Fruit fly (Drosophila melanogaster) whole organism, pupa: Measurements from ENCODE around the gene CG6865.
A peak's percentile ranks its signal among the peaks of the same experiment; 100 is the strongest.

ENCODE experiments used
- CG10348 ChIP-seq: fragments of 200-800 bp; sonication (Bioruptor generic); IDR thresholded peaks from 2 replicates; pipeline ENCODE4 v1.3.6; 2022; ENCODE audit warnings: missing biosample characterization, missing genetic modification characterization
- CG14655 ChIP-seq: fragments of 200-800 bp; sonication (Bioruptor generic); optimal IDR thresholded peaks from 3 replicates; lab custom pipeline; 2017; ENCODE audit warnings: mild to moderate bottlenecking, missing biosample characterization, missing genetic modification reagents, missing genetic modification characterization
- CG15710 ChIP-seq: fragments of 200-800 bp; sonication (Bioruptor generic); optimal IDR thresholded peaks from 2 replicates; lab custom pipeline; 2018; ENCODE audit warnings: missing biosample characterization, mild to moderate bottlenecking, missing genetic modification characterization, moderate library complexity
- CG17806 ChIP-seq: fragments of 200-800 bp; sonication (Bioruptor generic); optimal IDR thresholded peaks from 2 replicates; lab custom pipeline; 2018; ENCODE audit warnings: missing biosample characterization, mild to moderate bottlenecking, missing genetic modification characterization, moderate library complexity
- CG4496 ChIP-seq: fragments of 200-800 bp; sonication (Bioruptor generic); IDR thresholded peaks from 3 replicates; pipeline ENCODE4 v1.3.6; 2022; ENCODE audit warnings: missing biosample characterization, missing genetic modification characterization
- CG8159 ChIP-seq: fragments of 200-800 bp; sonication (Bioruptor generic); optimal IDR thresholded peaks from 3 replicates; lab custom pipeline; 2018; ENCODE audit warnings: missing biosample characterization, mild to moderate bottlenecking, missing genetic modification characterization, moderate library complexity
- CG9948 ChIP-seq: fragments of 200-800 bp; sonication (Bioruptor generic); optimal IDR thresholded peaks from 2 replicates; lab custom pipeline; 2018; ENCODE audit warnings: missing biosample characterization, mild to moderate bottlenecking, missing genetic modification characterization, moderate library complexity
- EcR ChIP-seq: fragments of 200-800 bp; sonication (Bioruptor generic); optimal IDR thresholded peaks from 3 replicates; lab custom pipeline; 2019; ENCODE audit warnings: missing biosample characterization, missing genetic modification characterization, mild to moderate bottlenecking, moderate library complexity, missing genetic modification reagents
- Ets98B ChIP-seq: fragments of 200-800 bp; sonication (Bioruptor generic); IDR thresholded peaks from 2 replicates; pipeline ENCODE4 v1.3.6; 2022; ENCODE audit warnings: missing biosample characterization, missing genetic modification characterization
- Pif1B ChIP-seq: fragments of 200-800 bp; sonication (Bioruptor generic); optimal IDR thresholded peaks from 3 replicates; lab custom pipeline; 2016; ENCODE audit warnings: missing biosample characterization, missing genetic modification characterization
- rn ChIP-seq: fragments of 200-800 bp; sonication (Bioruptor generic); IDR thresholded peaks from 2 replicates; pipeline ENCODE4 v1.3.6; 2022; ENCODE audit warnings: missing biosample characterization, missing genetic modification characterization

DNA sequence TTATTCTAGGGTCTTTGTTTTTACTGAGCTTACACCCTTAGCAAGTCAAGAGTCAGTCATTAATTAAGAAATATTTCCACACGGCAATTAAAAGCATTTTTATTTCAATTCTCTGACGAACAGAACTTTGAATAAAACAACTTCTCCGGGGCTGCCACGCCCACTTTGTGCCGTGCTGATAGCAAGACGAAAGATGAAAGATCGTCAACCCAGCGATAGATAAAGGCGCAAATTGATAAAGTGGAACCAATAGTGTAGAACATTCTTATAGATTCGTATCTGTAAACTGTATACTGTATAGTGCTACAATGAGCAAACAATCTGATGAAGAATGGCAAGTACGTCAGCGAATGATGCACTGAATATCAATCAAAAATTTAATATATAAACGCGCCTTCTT is 28.5 kb upstream of the CG6865 start:
- TF ChIP-seq CG8159 (tag; lab: Kevin White, UChicago) (no peak), CG14655 (GFP tag; lab: Kevin White, UChicago) (no peak), rn (no peak), EcR (GFP tag; lab: Kevin White, UChicago) (peak; percentile 65), CG9948 (tag; lab: Kevin White, UChicago) (no peak), Pif1B (GFP tag; lab: Kevin White, UChicago) (no peak), Ets98B (GFP tag; lab: Robert Waterston, UW) (no peak), CG15710 (tag; lab: Kevin White, UChicago) (no peak), CG4496 (GFP tag; lab: Robert Waterston, UW) (no peak), CG17806 (tag; lab: Kevin White, UChicago) (no peak), CG10348 (GFP tag; lab: Robert Waterston, UW) (no peak)
